Worm (Caenorhabditis elegans) whole organism, L4 larva: ENCODE results near the gene T22D1.1.

ENCODE experiments used
- D1046.2 ChIP-seq: fragments of 200-800 bp; sonication (Bioruptor generic); IDR thresholded peaks from 2 replicates; pipeline ENCODE4 v1.3.6; 2022; ENCODE audit warnings: missing genetic modification characterization, missing compliant biosample characterization
- F26F4.8 ChIP-seq: fragments of 200-800 bp; sonication (Bioruptor generic); conservative IDR thresholded peaks from 2 replicates; pipeline ENCODE4 v1.3.6; 2022; ENCODE audit warnings: missing genetic modification characterization, missing compliant biosample characterization
- daf-16 ChIP-seq, 3 experiments: sonication (generic microtip); optimal IDR thresholded peaks; 2 replicates each; lab custom pipeline; 2016 to 2017; ENCODE audit warnings: missing genetic modification characterization in 3 of 3, missing genetic modification reagents in 3 of 3, mild to moderate bottlenecking in 2 of 3, missing compliant biosample characterization in 2 of 3, missing biosample characterization in 1 of 3, moderate library complexity in 1 of 3
- fkh-10 ChIP-seq: fragments of 150-350 bp; optimal IDR thresholded peaks from 2 replicates; lab custom pipeline; 2014; ENCODE audit warnings: missing biosample characterization, missing genetic modification reagents, missing genetic modification characterization
- nhr-11 ChIP-seq: fragments of 150-350 bp; optimal IDR thresholded peaks from 2 replicates; lab custom pipeline; 2014; ENCODE audit warnings: missing biosample characterization, missing genetic modification characterization
- nhr-237 ChIP-seq: sonication (generic microtip); optimal IDR thresholded peaks from 2 replicates; lab custom pipeline; 2017; ENCODE audit warnings: missing biosample characterization, missing genetic modification characterization
- nhr-76 ChIP-seq: fragments of 150-350 bp; optimal IDR thresholded peaks from 2 replicates; lab custom pipeline; 2014; ENCODE audit warnings: missing biosample characterization, missing genetic modification characterization
- pha-4 ChIP-seq, 2 experiments: fragments of 150-350 bp in 1 of 2; fragments of 200-800 bp in 1 of 2; sonication (Bioruptor generic) in 1 of 2; IDR thresholded peaks in 1 of 2; optimal IDR thresholded peaks in 1 of 2; 2 replicates each; pipeline versions ENCODE4 v1.3.6 to Lab custom; 2014 to 2022; ENCODE audit warnings: missing genetic modification characterization in 2 of 2, missing genetic modification reagents in 2 of 2, missing biosample characterization in 1 of 2, missing compliant biosample characterization in 1 of 2

DNA sequence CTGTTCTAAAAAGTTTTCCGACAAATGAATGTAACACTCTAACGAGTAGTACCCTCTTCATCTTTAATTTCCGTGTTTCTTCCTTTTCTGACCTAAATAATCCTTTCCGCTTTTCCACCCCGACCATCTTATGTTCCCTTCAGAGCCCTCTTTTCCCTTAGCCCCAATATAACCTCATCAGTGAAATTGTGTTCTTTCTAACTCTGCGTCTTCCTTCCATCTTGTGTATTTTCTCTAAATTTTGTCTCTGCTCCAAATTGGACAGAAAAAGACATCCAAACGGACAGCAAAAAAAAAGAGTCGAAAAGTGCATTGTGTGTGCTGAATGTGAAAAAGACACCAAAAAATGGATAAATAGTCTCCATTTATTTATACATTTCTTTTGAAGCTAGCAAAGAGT, 36.3 kb downstream of the T22D1.1 start:
- TF ChIP-seq F26F4.8 (GFP tag; lab: Robert Waterston, UW), result no peak
- no peak for TF ChIP-seq nhr-11 (tag; lab: Kevin White, UChicago)
- no peak for TF ChIP-seq nhr-237 (tag; lab: Kevin White, UChicago)
- no peak for TF ChIP-seq fkh-10 (GFP tag; lab: Kevin White, UChicago)
- TF ChIP-seq nhr-76, result no peak
- TF ChIP-seq pha-4 (GFP tag; IDR thresholded peaks at IDR 0.05; lab: Robert Waterston, UW), result no peak
- no peak for TF ChIP-seq pha-4 (tag; optimal IDR thresholded peaks at IDR 0.05; lab: Kevin White, UChicago)
- no peak for TF ChIP-seq D1046.2 (GFP tag; lab: Robert Waterston, UW)
- no peak for TF ChIP-seq daf-16 (GFP tag; optimal IDR thresholded peaks at IDR 0.05; lab: Kevin White, UChicago)
- TF ChIP-seq daf-16 (tag; optimal IDR thresholded peaks at IDR 0.05; lab: Kevin White, UChicago), result no peak
